Fruit fly (Drosophila melanogaster) whole organism, embryonic: ENCODE results near the gene Bet3.

Source experiments
- Atf6 ChIP-seq: fragments of 200-800 bp; sonication (Bioruptor generic); IDR thresholded peaks from 2 replicates; pipeline ENCODE4 v1.3.6; 2022; ENCODE audit warnings: missing biosample characterization, missing genetic modification characterization
- Bgb ChIP-seq: fragments of 200-800 bp; sonication (Bioruptor generic); IDR thresholded peaks from 2 replicates; pipeline ENCODE4 v1.3.6; 2022; ENCODE audit warnings: missing biosample characterization, missing genetic modification characterization; ENCODE audit not compliant: partially characterized antibody
- CG11093 ChIP-seq: fragments of 200-800 bp; sonication (Bioruptor generic); IDR thresholded peaks from 3 replicates; pipeline ENCODE4 v1.3.6; 2022; ENCODE audit warnings: missing biosample characterization, missing genetic modification characterization
- CG11560 ChIP-seq: fragments of 200-800 bp; sonication (Bioruptor generic); IDR thresholded peaks from 3 replicates; pipeline ENCODE4 v1.3.6; 2022; ENCODE audit warnings: missing biosample characterization, missing genetic modification characterization
- CG11723 ChIP-seq: fragments of 200-800 bp; sonication (Bioruptor generic); optimal IDR thresholded peaks from 2 replicates; lab custom pipeline; 2017; ENCODE audit warnings: missing biosample characterization, mild to moderate bottlenecking, missing genetic modification characterization
- CG12942 ChIP-seq: fragments of 200-800 bp; sonication (Bioruptor generic); optimal IDR thresholded peaks from 3 replicates; lab custom pipeline; 2016; ENCODE audit warnings: missing biosample characterization, missing genetic modification characterization
- CG14014 ChIP-seq: fragments of 200-800 bp; sonication (Bioruptor generic); IDR thresholded peaks from 2 replicates; pipeline ENCODE4 v1.3.6; 2022; ENCODE audit warnings: missing biosample characterization, missing genetic modification characterization
- CG15479 ChIP-seq: fragments of 200-800 bp; sonication (Bioruptor generic); optimal IDR thresholded peaks from 3 replicates; lab custom pipeline; 2019; ENCODE audit warnings: missing biosample characterization, mild to moderate bottlenecking, missing genetic modification characterization, moderate library complexity
- CG15601 ChIP-seq: fragments of 200-800 bp; sonication (Bioruptor generic); optimal IDR thresholded peaks from 3 replicates; lab custom pipeline; 2019; ENCODE audit warnings: missing biosample characterization, mild to moderate bottlenecking, missing genetic modification characterization, moderate library complexity
- CG15696 ChIP-seq: fragments of 200-800 bp; sonication (Bioruptor generic); optimal IDR thresholded peaks from 2 replicates; lab custom pipeline; 2019; ENCODE audit warnings: missing biosample characterization, mild to moderate bottlenecking, missing genetic modification characterization, moderate library complexity
- CG16815 ChIP-seq: fragments of 200-800 bp; sonication (Bioruptor generic); optimal IDR thresholded peaks from 3 replicates; lab custom pipeline; 2017; ENCODE audit warnings: missing biosample characterization, mild to moderate bottlenecking, missing genetic modification characterization
- CG17361 ChIP-seq: fragments of 200-800 bp; sonication (Bioruptor generic); IDR thresholded peaks from 3 replicates; pipeline ENCODE4 v1.3.6; 2022; ENCODE audit warnings: missing biosample characterization, missing genetic modification characterization
- CG17802 ChIP-seq: fragments of 200-800 bp; sonication (Bioruptor generic); optimal IDR thresholded peaks from 2 replicates; lab custom pipeline; 2018; ENCODE audit warnings: missing biosample characterization, mild to moderate bottlenecking, missing genetic modification characterization, moderate library complexity
- CG18476 ChIP-seq: fragments of 200-800 bp; sonication (Bioruptor generic); optimal IDR thresholded peaks from 2 replicates; lab custom pipeline; 2016; ENCODE audit warnings: missing biosample characterization, mild to moderate bottlenecking, missing genetic modification characterization
- CG3163 ChIP-seq: fragments of 200-800 bp; sonication (Bioruptor generic); optimal IDR thresholded peaks from 3 replicates; lab custom pipeline; 2016; ENCODE audit warnings: missing biosample characterization, missing genetic modification characterization
- CG3995 ChIP-seq: fragments of 200-800 bp; sonication (Bioruptor generic); optimal IDR thresholded peaks from 3 replicates; lab custom pipeline; 2016; ENCODE audit warnings: missing biosample characterization, missing genetic modification characterization
- CG4360 ChIP-seq: fragments of 200-800 bp; sonication (Bioruptor generic); IDR thresholded peaks from 2 replicates; pipeline ENCODE4 v1.3.6; 2022; ENCODE audit warnings: missing biosample characterization, missing genetic modification characterization
- CG4404 ChIP-seq: fragments of 200-800 bp; sonication (Bioruptor generic); IDR thresholded peaks from 2 replicates; pipeline ENCODE4 v1.3.6; 2022; ENCODE audit warnings: missing biosample characterization, missing genetic modification characterization
- CG4617 ChIP-seq: fragments of 200-800 bp; sonication (Bioruptor generic); optimal IDR thresholded peaks from 3 replicates; lab custom pipeline; 2016; ENCODE audit warnings: missing biosample characterization, missing genetic modification characterization, borderline replicate concordance
- CG8359 ChIP-seq: fragments of 200-800 bp; sonication (Bioruptor generic); optimal IDR thresholded peaks from 2 replicates; lab custom pipeline; 2017; ENCODE audit warnings: missing biosample characterization, mild to moderate bottlenecking, missing genetic modification characterization, borderline replicate concordance
- E2f1 ChIP-seq: fragments of 200-800 bp; sonication (Bioruptor generic); IDR thresholded peaks from 2 replicates; pipeline ENCODE4 v1.3.6; 2022; ENCODE audit warnings: missing biosample characterization, missing genetic modification characterization
- Elba2 ChIP-seq: fragments of 200-800 bp; sonication (Bioruptor generic); optimal IDR thresholded peaks from 3 replicates; lab custom pipeline; 2016; ENCODE audit warnings: missing biosample characterization, missing genetic modification characterization
- H2.0 ChIP-seq: fragments of 200-800 bp; sonication (Bioruptor generic); IDR thresholded peaks from 2 replicates; pipeline ENCODE4 v1.3.6; 2022; ENCODE audit warnings: missing biosample characterization, missing genetic modification characterization
- Hmx ChIP-seq: fragments of 200-800 bp; sonication (Bioruptor generic); optimal IDR thresholded peaks from 2 replicates; lab custom pipeline; 2016; ENCODE audit warnings: missing biosample characterization, missing genetic modification characterization
- Myb ChIP-seq: fragments of 200-800 bp; sonication (Bioruptor generic); optimal IDR thresholded peaks from 2 replicates; lab custom pipeline; 2016; ENCODE audit warnings: missing biosample characterization, missing genetic modification characterization
- Nf-YA ChIP-seq: fragments of 200-800 bp; sonication (Bioruptor generic); IDR thresholded peaks from 2 replicates; pipeline ENCODE4 v1.3.6; 2022; ENCODE audit warnings: missing biosample characterization, missing genetic modification characterization
- Oli ChIP-seq: fragments of 200-800 bp; sonication (Bioruptor generic); optimal IDR thresholded peaks from 2 replicates; lab custom pipeline; 2018; ENCODE audit warnings: missing biosample characterization, mild to moderate bottlenecking, missing genetic modification characterization, moderate library complexity
- Sry-β ChIP-seq: fragments of 200-800 bp; sonication (Bioruptor generic); optimal IDR thresholded peaks from 2 replicates; lab custom pipeline; 2018; ENCODE audit warnings: missing biosample characterization, mild to moderate bottlenecking, missing genetic modification characterization, moderate library complexity
- Xbp1 ChIP-seq: fragments of 200-800 bp; sonication (Bioruptor generic); optimal IDR thresholded peaks from 3 replicates; lab custom pipeline; 2016; ENCODE audit warnings: missing biosample characterization, mild to moderate bottlenecking, missing genetic modification characterization
- ab ChIP-seq: fragments of 200-800 bp; sonication (Bioruptor generic); optimal IDR thresholded peaks from 2 replicates; lab custom pipeline; 2016; ENCODE audit warnings: missing biosample characterization, missing genetic modification characterization
- abd-A ChIP-seq: fragments of 200-800 bp; sonication (Bioruptor generic); optimal IDR thresholded peaks from 3 replicates; lab custom pipeline; 2019; ENCODE audit warnings: missing biosample characterization, mild to moderate bottlenecking, missing genetic modification characterization, moderate library complexity
- aop ChIP-seq: fragments of 200-800 bp; sonication (Bioruptor generic); IDR thresholded peaks from 2 replicates; pipeline ENCODE4 v1.3.6; 2022; ENCODE audit warnings: missing biosample characterization, missing genetic modification characterization
- btn ChIP-seq: fragments of 200-800 bp; sonication (Bioruptor generic); optimal IDR thresholded peaks from 2 replicates; lab custom pipeline; 2016; ENCODE audit warnings: missing biosample characterization, missing genetic modification characterization
- caup ChIP-seq: fragments of 200-800 bp; sonication (Bioruptor generic); optimal IDR thresholded peaks from 3 replicates; lab custom pipeline; 2017; ENCODE audit warnings: missing biosample characterization, mild to moderate bottlenecking, missing genetic modification characterization, moderate library complexity; ENCODE audit not compliant: severe bottlenecking
- da ChIP-seq: fragments of 200-800 bp; sonication (Bioruptor generic); optimal IDR thresholded peaks from 2 replicates; lab custom pipeline; 2016; ENCODE audit warnings: missing biosample characterization, missing genetic modification characterization
- exex ChIP-seq: fragments of 200-800 bp; sonication (Bioruptor generic); optimal IDR thresholded peaks from 4 replicates; lab custom pipeline; 2018; ENCODE audit warnings: missing biosample characterization, mild to moderate bottlenecking, missing genetic modification characterization, moderate library complexity
- fd102C ChIP-seq: fragments of 200-800 bp; sonication (Bioruptor generic); optimal IDR thresholded peaks from 2 replicates; lab custom pipeline; 2018; ENCODE audit warnings: missing biosample characterization, mild to moderate bottlenecking, missing genetic modification characterization, moderate library complexity
- gsb ChIP-seq: fragments of 200-800 bp; sonication (Bioruptor generic); IDR thresholded peaks from 2 replicates; pipeline ENCODE4 v1.3.6; 2022; ENCODE audit warnings: missing biosample characterization, missing genetic modification characterization
- ind ChIP-seq: fragments of 200-800 bp; sonication (Bioruptor generic); optimal IDR thresholded peaks from 3 replicates; lab custom pipeline; 2016; ENCODE audit warnings: missing biosample characterization, missing genetic modification characterization
- jumu ChIP-seq: fragments of 200-800 bp; sonication (Bioruptor generic); optimal IDR thresholded peaks from 3 replicates; lab custom pipeline; 2016; ENCODE audit warnings: missing biosample characterization, missing genetic modification characterization
- nau ChIP-seq: fragments of 200-800 bp; sonication (Bioruptor generic); optimal IDR thresholded peaks from 3 replicates; lab custom pipeline; 2017; ENCODE audit warnings: missing biosample characterization, mild to moderate bottlenecking, missing genetic modification characterization, missing genetic modification reagents
- phol ChIP-seq: fragments of 200-800 bp; sonication (Bioruptor generic); optimal IDR thresholded peaks from 3 replicates; lab custom pipeline; 2018; ENCODE audit warnings: missing biosample characterization, mild to moderate bottlenecking, missing genetic modification characterization, moderate library complexity
- rib ChIP-seq: fragments of 200-800 bp; sonication (Bioruptor generic); IDR thresholded peaks from 2 replicates; pipeline ENCODE4 v1.3.6; 2022; ENCODE audit warnings: missing biosample characterization, missing genetic modification characterization
- row ChIP-seq: fragments of 200-800 bp; sonication (Bioruptor generic); IDR thresholded peaks from 3 replicates; pipeline ENCODE4 v1.3.6; 2022; ENCODE audit warnings: missing biosample characterization, missing genetic modification characterization
- run ChIP-seq: fragments of 200-800 bp; sonication (Bioruptor generic); optimal IDR thresholded peaks from 3 replicates; lab custom pipeline; 2018; ENCODE audit warnings: missing biosample characterization, mild to moderate bottlenecking, missing genetic modification characterization
- sc ChIP-seq, 3 experiments: fragments of >200 bp in 2 of 3; fragments of 200-800 bp in 1 of 3; sonication (Bioruptor generic) in 1 of 3; optimal IDR thresholded peaks; 2 replicates in 2 of 3; 3 replicates in 1 of 3; lab custom pipeline; 2017; ENCODE audit warnings: mild to moderate bottlenecking in 1 of 3, missing biosample characterization in 1 of 3, missing genetic modification characterization in 1 of 3, missing genetic modification reagents in 1 of 3
- slou ChIP-seq: fragments of 200-800 bp; sonication (Bioruptor generic); optimal IDR thresholded peaks from 3 replicates; lab custom pipeline; 2016; ENCODE audit warnings: missing biosample characterization, missing genetic modification characterization
- tx ChIP-seq: fragments of 200-800 bp; sonication (Bioruptor generic); optimal IDR thresholded peaks from 2 replicates; lab custom pipeline; 2016; ENCODE audit warnings: missing biosample characterization, missing genetic modification characterization
- wek ChIP-seq: fragments of 200-800 bp; sonication (Bioruptor generic); optimal IDR thresholded peaks from 3 replicates; lab custom pipeline; 2018; ENCODE audit warnings: missing biosample characterization, mild to moderate bottlenecking, missing genetic modification characterization, moderate library complexity

Gene Bet3

dm6 chr3L:9420054-9420818, 21.8 kb downstream of the Bet3 start (continued):
- TF ChIP-seq wek (GFP tag; lab: Kevin White, UChicago) (no peak), CG8359 (no peak), fd102C (GFP tag; lab: Kevin White, UChicago) (no peak), CG4617 (no peak), phol (tag; lab: Kevin White, UChicago) (peak; percentile 41), ind (GFP tag; lab: Kevin White, UChicago) (peak; percentile 31), H2.0 (GFP tag; lab: Robert Waterston, UW) (0 out of 2 replicates have a peak, but pooled peaks have one; percentile 24), CG17361 (0 out of 3 replicates have a peak, but pooled peaks have one; percentile 26), CG17802 (tag; lab: Kevin White, UChicago) (no peak), CG3163 (GFP tag; lab: Kevin White, UChicago) (no peak), jumu (no peak), CG16815 (GFP tag; lab: Kevin White, UChicago) (no peak), Bgb (GFP tag; lab: Robert Waterston, UW) (no peak), CG4404 (GFP tag; lab: Robert Waterston, UW) (no peak), E2f1 (GFP tag; lab: Robert Waterston, UW) (no peak), da (GFP tag; lab: Kevin White, UChicago) (no peak), CG11723 (no peak), gsb (GFP tag; lab: Robert Waterston, UW) (no peak), abd-A (tag; lab: Kevin White, UChicago) (no peak), Xbp1 (GFP tag; lab: Kevin White, UChicago) (peak; percentile 54), tx (GFP tag; lab: Kevin White, UChicago) (peak; percentile 4), CG11093 (GFP tag; lab: Robert Waterston, UW) (no peak), exex (tag; lab: Kevin White, UChicago) (no peak), sc (optimal IDR thresholded peaks at IDR 0.05; lab: Kevin White, UChicago) (no peak), sc (GFP tag; optimal IDR thresholded peaks at IDR 0.05; lab: Kevin White, UChicago) (peak; percentile 10), CG15479 (GFP tag; lab: Kevin White, UChicago) (no peak), slou (no peak), CG14014 (peak; percentile 53; the same call in 1 of the 2 replicates), Nf-YA (peak; percentile 43; the same call in 1 of the 2 replicates), Sry-β (GFP tag; lab: Kevin White, UChicago) (no peak), Atf6 (GFP tag; lab: Robert Waterston, UW) (peak; percentile 69), run (tag; lab: Kevin White, UChicago) (peak; percentile 51), nau (GFP tag; lab: Kevin White, UChicago) (peak; percentile 59), CG15696 (tag; lab: Kevin White, UChicago) (no peak), Oli (tag; lab: Kevin White, UChicago) (peak; percentile 62), CG15601 (no peak), CG18476 (GFP tag; lab: Kevin White, UChicago) (no peak), btn (GFP tag; lab: Kevin White, UChicago) (no peak), Elba2 (GFP tag; lab: Kevin White, UChicago) (no peak), ab (GFP tag; lab: Kevin White, UChicago) (no peak), CG12942 (GFP tag; lab: Kevin White, UChicago) (peak; percentile 4), row (peak; percentile 75), caup (GFP tag; lab: Kevin White, UChicago) (peak; percentile 17), CG3995 (GFP tag; lab: Kevin White, UChicago) (no peak), Hmx (GFP tag; lab: Kevin White, UChicago) (no peak), Myb (GFP tag; lab: Kevin White, UChicago) (no peak), rib (GFP tag; lab: Robert Waterston, UW) (no peak), CG11560 (tag; lab: Robert Waterston, UW) (no peak), aop (GFP tag; lab: Robert Waterston, UW) (no peak), CG4360 (GFP tag; lab: Robert Waterston, UW) (0 out of 2 replicates have a peak, but pooled peaks have one; percentile 13)
